Worm (Caenorhabditis elegans) whole organism, L4 larva: Measurements from ENCODE around the gene exc-1.

Experiments used
- dmd-6 ChIP-seq: fragments of 200-800 bp; sonication (Bioruptor generic); IDR thresholded peaks from 2 replicates; pipeline ENCODE4 v1.3.6; 2022; ENCODE audit warnings: missing genetic modification reagents, missing genetic modification characterization, missing compliant biosample characterization
- fkh-10 ChIP-seq: fragments of 150-350 bp; optimal IDR thresholded peaks from 2 replicates; lab custom pipeline; 2014; ENCODE audit warnings: missing biosample characterization, missing genetic modification reagents, missing genetic modification characterization
- lin-13 ChIP-seq: fragments of 150-350 bp; optimal IDR thresholded peaks from 2 replicates; lab custom pipeline; 2014; ENCODE audit warnings: missing biosample characterization, missing genetic modification reagents, missing genetic modification characterization
- lin-38 ChIP-seq: fragments of 200-800 bp; sonication (Bioruptor generic); IDR thresholded peaks from 2 replicates; pipeline ENCODE4 v1.3.6; 2022; ENCODE audit warnings: missing genetic modification reagents, missing genetic modification characterization, missing compliant biosample characterization
- lsy-2 ChIP-seq, 2 experiments: fragments of 150-350 bp in 1 of 2; sonication (generic microtip) in 1 of 2; optimal IDR thresholded peaks; 2 replicates each; lab custom pipeline; 2014 to 2017; ENCODE audit warnings: missing biosample characterization in 2 of 2, missing genetic modification characterization in 2 of 2
- mdl-1 ChIP-seq, 2 experiments: fragments of 150-350 bp in 1 of 2; sonication (generic microtip) in 1 of 2; optimal IDR thresholded peaks; 2 replicates each; lab custom pipeline; 2014 to 2017; ENCODE audit warnings: missing biosample characterization in 2 of 2, missing genetic modification characterization in 2 of 2
- nhr-111 ChIP-seq: fragments of 200-800 bp; sonication (Bioruptor generic); optimal IDR thresholded peaks from 2 replicates; lab custom pipeline; 2018; ENCODE audit warnings: mild to moderate bottlenecking, missing genetic modification characterization, missing compliant biosample characterization
- nhr-237 ChIP-seq: sonication (generic microtip); optimal IDR thresholded peaks from 2 replicates; lab custom pipeline; 2017; ENCODE audit warnings: missing biosample characterization, missing genetic modification characterization
- pha-4 ChIP-seq, 2 experiments: fragments of 150-350 bp in 1 of 2; fragments of 200-800 bp in 1 of 2; sonication (Bioruptor generic) in 1 of 2; IDR thresholded peaks in 1 of 2; optimal IDR thresholded peaks in 1 of 2; 2 replicates each; pipeline versions ENCODE4 v1.3.6 to Lab custom; 2014 to 2022; ENCODE audit warnings: missing genetic modification characterization in 2 of 2, missing genetic modification reagents in 2 of 2, missing biosample characterization in 1 of 2, missing compliant biosample characterization in 1 of 2
- unc-39 ChIP-seq: sonication (generic microtip); optimal IDR thresholded peaks from 2 replicates; lab custom pipeline; 2017; ENCODE audit warnings: missing biosample characterization, missing genetic modification characterization
- unc-62 ChIP-seq, 3 experiments: fragments of 150-350 bp in 1 of 3; sonication (generic microtip); optimal IDR thresholded peaks in 2 of 3; peaks in 1 of 3; 1 replicate in 1 of 3; 2 replicates in 2 of 3; lab custom pipeline; 2014 to 2017; ENCODE audit warnings: missing biosample characterization in 3 of 3, missing genetic modification characterization in 3 of 3, missing genetic modification reagents in 3 of 3, missing genotype in 1 of 3

DNA sequence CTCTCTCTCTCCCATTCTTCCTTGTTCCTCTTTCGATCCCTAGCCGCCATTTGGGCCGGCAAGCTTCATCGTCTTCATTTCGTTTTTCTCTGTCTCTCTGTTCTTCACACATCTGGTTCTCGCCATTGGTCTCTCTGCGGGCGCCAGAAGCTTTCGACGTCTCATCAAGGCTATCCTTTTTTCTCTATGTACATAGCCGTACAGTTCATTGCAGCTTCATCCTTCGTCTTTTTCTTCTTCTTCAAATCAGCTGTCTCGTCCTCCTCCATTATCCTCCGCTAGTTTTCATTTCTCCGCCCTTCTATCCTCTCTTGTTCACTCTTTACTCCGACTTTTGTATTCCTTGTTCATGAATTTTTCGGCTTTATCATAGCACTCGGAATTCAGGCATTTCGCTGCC, 56.5 kb downstream of the exc-1 start, which contains the start of gene F39D8.3:
- TF ChIP-seq nhr-111 (GFP tag; lab: Kevin White, UChicago): no peak
- no peak for TF ChIP-seq lin-13 (GFP tag; lab: Kevin White, UChicago)
- no peak for TF ChIP-seq unc-39 (tag; lab: Kevin White, UChicago)
- no peak for TF ChIP-seq fkh-10 (GFP tag; lab: Kevin White, UChicago)
- TF ChIP-seq unc-62 (GFP tag; optimal IDR thresholded peaks at IDR 0.05 in 1 of 2; lab: Kevin White, UChicago): no peak
- no peak for TF ChIP-seq unc-62 (tag; optimal IDR thresholded peaks at IDR 0.05; lab: Kevin White, UChicago)
- TF ChIP-seq dmd-6 (GFP tag; lab: Robert Waterston, UW): no peak
- TF ChIP-seq lsy-2 (tag; optimal IDR thresholded peaks at IDR 0.05; lab: Kevin White, UChicago): no peak
- no peak for TF ChIP-seq pha-4 (GFP tag; IDR thresholded peaks at IDR 0.05; lab: Robert Waterston, UW)
- TF ChIP-seq pha-4 (tag; optimal IDR thresholded peaks at IDR 0.05; lab: Kevin White, UChicago): no peak
- TF ChIP-seq nhr-237 (tag; lab: Kevin White, UChicago): no peak
- no peak for TF ChIP-seq mdl-1 (tag; optimal IDR thresholded peaks at IDR 0.05; lab: Kevin White, UChicago)
- no peak for TF ChIP-seq lin-38 (GFP tag; lab: Robert Waterston, UW)
